Worm (Caenorhabditis elegans) whole organism, young adult: ENCODE data around the gene B0252.11.

Experiments used
- B0261.1 ChIP-seq: sonication (generic microtip); optimal IDR thresholded peaks from 2 replicates; lab custom pipeline; 2016; ENCODE audit warnings: mild to moderate bottlenecking, missing genetic modification characterization, moderate library complexity, missing compliant biosample characterization
- B0336.3 ChIP-seq: fragments of 200-800 bp; sonication (Bioruptor generic); IDR thresholded peaks from 2 replicates; pipeline ENCODE4 v1.3.6; 2022; ENCODE audit warnings: missing genetic modification characterization, missing compliant biosample characterization
- D2030.7 ChIP-seq: fragments of 200-800 bp; sonication (Bioruptor generic); IDR thresholded peaks from 2 replicates; pipeline ENCODE4 v1.3.6; 2022; ENCODE audit warnings: missing genetic modification reagents, missing genetic modification characterization, missing compliant biosample characterization
- F37B4.10 ChIP-seq: fragments of 200-800 bp; sonication (Bioruptor generic); IDR thresholded peaks from 2 replicates; pipeline ENCODE4 v1.3.6; 2022; ENCODE audit warnings: missing genetic modification characterization, missing compliant biosample characterization
- F49E8.2 ChIP-seq: sonication (generic microtip); optimal IDR thresholded peaks from 3 replicates; lab custom pipeline; 2017; ENCODE audit warnings: missing genetic modification characterization, mild to moderate bottlenecking, missing compliant biosample characterization, antibody characterized with exemption, moderate library complexity; ENCODE audit not compliant: insufficient read depth
- T26A5.8 ChIP-seq: sonication (generic microtip); optimal IDR thresholded peaks from 2 replicates; lab custom pipeline; 2016; ENCODE audit warnings: missing genetic modification characterization, missing compliant biosample characterization
- ama-1 ChIP-seq, 3 experiments: fragments of 150-350 bp in 1 of 3; sonication (generic microtip) in 2 of 3; optimal IDR thresholded peaks; 2 replicates each; lab custom pipeline; 2014 to 2018; ENCODE audit warnings: missing biosample characterization in 2 of 3, missing genetic modification characterization in 2 of 3, missing genetic modification reagents in 2 of 3
- attf-6 ChIP-seq: fragments of 200-800 bp; sonication (Bioruptor generic); IDR thresholded peaks from 2 replicates; pipeline ENCODE4 v1.3.6; 2022; ENCODE audit warnings: missing genetic modification reagents, missing genetic modification characterization, missing compliant biosample characterization
- cebp-1 ChIP-seq, 2 experiments: fragments of 200-800 bp in 1 of 2; sonication (Bioruptor generic) in 1 of 2; sonication (generic microtip) in 1 of 2; IDR thresholded peaks in 1 of 2; optimal IDR thresholded peaks in 1 of 2; 2 replicates each; pipeline versions ENCODE4 v1.3.6 to Lab custom; 2017 to 2022; ENCODE audit warnings: missing compliant biosample characterization in 2 of 2, missing genetic modification characterization in 2 of 2, mild to moderate bottlenecking in 1 of 2, missing genetic modification reagents in 1 of 2, moderate library complexity in 1 of 2
- ceh-100 ChIP-seq: fragments of 200-800 bp; sonication (Bioruptor generic); IDR thresholded peaks from 2 replicates; pipeline ENCODE4 v1.3.6; 2022; ENCODE audit warnings: missing genetic modification reagents, missing genetic modification characterization, missing compliant biosample characterization
- ceh-58 ChIP-seq: fragments of 200-800 bp; sonication (Bioruptor generic); IDR thresholded peaks from 2 replicates; pipeline ENCODE4 v1.3.6; 2022; ENCODE audit warnings: missing genetic modification characterization, missing compliant biosample characterization
- egl-44 ChIP-seq: fragments of 200-800 bp; sonication (Bioruptor generic); IDR thresholded peaks from 2 replicates; pipeline ENCODE4 v1.3.6; 2022; ENCODE audit warnings: missing genetic modification reagents, missing genetic modification characterization, missing compliant biosample characterization
- egrh-3 ChIP-seq: fragments of 200-800 bp; sonication (Bioruptor generic); IDR thresholded peaks from 2 replicates; pipeline ENCODE4 v1.3.6; 2022; ENCODE audit warnings: missing genetic modification reagents, missing genetic modification characterization, missing compliant biosample characterization
- ekl-4 ChIP-seq: fragments of 200-800 bp; sonication (Bioruptor generic); IDR thresholded peaks from 2 replicates; pipeline ENCODE4 v1.3.6; 2022; ENCODE audit warnings: missing genetic modification reagents, missing genetic modification characterization, missing compliant biosample characterization
- ets-4 ChIP-seq: fragments of 200-800 bp; sonication (Bioruptor generic); optimal IDR thresholded peaks from 2 replicates; lab custom pipeline; 2018; ENCODE audit warnings: mild to moderate bottlenecking, missing genetic modification characterization, missing compliant biosample characterization
- gei-17 ChIP-seq: fragments of 200-800 bp; sonication (Bioruptor generic); optimal IDR thresholded peaks from 2 replicates; lab custom pipeline; 2018; ENCODE audit warnings: mild to moderate bottlenecking, missing genetic modification characterization, missing compliant biosample characterization
- him-1 ChIP-seq: sonication (generic microtip); optimal IDR thresholded peaks from 2 replicates; lab custom pipeline; 2016; ENCODE audit warnings: missing genotype, missing genetic modification reagents, missing genetic modification characterization, missing compliant biosample characterization
- hmg-1.2 ChIP-seq: fragments of 200-800 bp; sonication (Bioruptor generic); IDR thresholded peaks from 2 replicates; pipeline ENCODE4 v1.3.6; 2022; ENCODE audit warnings: missing genetic modification reagents, missing genetic modification characterization, missing compliant biosample characterization
- let-607 ChIP-seq, 2 experiments: fragments of 200-800 bp in 1 of 2; sonication (Bioruptor generic) in 1 of 2; sonication (generic microtip) in 1 of 2; optimal IDR thresholded peaks; 2 replicates each; lab custom pipeline; 2016 to 2018; ENCODE audit warnings: mild to moderate bottlenecking in 2 of 2, missing compliant biosample characterization in 2 of 2, missing genetic modification characterization in 2 of 2, moderate library complexity in 2 of 2, missing genotype in 1 of 2
- mcd-1 ChIP-seq: fragments of 200-800 bp; sonication (Bioruptor generic); IDR thresholded peaks from 2 replicates; pipeline ENCODE4 v1.3.6; 2022; ENCODE audit warnings: missing genetic modification reagents, missing genetic modification characterization, missing compliant biosample characterization
- nfya-1 ChIP-seq: sonication (generic microtip); optimal IDR thresholded peaks from 2 replicates; lab custom pipeline; 2017; ENCODE audit warnings: antibody characterized with exemption, missing compliant biosample characterization, missing genetic modification characterization, borderline replicate concordance; ENCODE audit not compliant: insufficient read depth
- nfyb-1 ChIP-seq: fragments of 200-800 bp; sonication (Bioruptor generic); IDR thresholded peaks from 2 replicates; pipeline ENCODE4 v1.3.6; 2022; ENCODE audit warnings: missing genetic modification reagents, missing genetic modification characterization, missing compliant biosample characterization
- nhr-120 ChIP-seq: fragments of 200-800 bp; sonication (Bioruptor generic); IDR thresholded peaks from 2 replicates; pipeline ENCODE4 v1.3.6; 2022; ENCODE audit warnings: missing genetic modification characterization, missing compliant biosample characterization
- nhr-27 ChIP-seq: fragments of 200-800 bp; sonication (Bioruptor generic); optimal IDR thresholded peaks from 2 replicates; lab custom pipeline; 2018; ENCODE audit warnings: mild to moderate bottlenecking, missing genetic modification characterization, moderate library complexity, missing compliant biosample characterization
- nhr-80 ChIP-seq: sonication (generic microtip); optimal IDR thresholded peaks from 2 replicates; lab custom pipeline; 2016; ENCODE audit warnings: missing genetic modification characterization, missing compliant biosample characterization
- rcor-1 ChIP-seq: fragments of 200-800 bp; sonication (Bioruptor generic); IDR thresholded peaks from 2 replicates; pipeline ENCODE4 v1.3.6; 2022; ENCODE audit warnings: missing genetic modification reagents, missing genetic modification characterization, missing compliant biosample characterization
- snpc-3.4 ChIP-seq: sonication (generic microtip); optimal IDR thresholded peaks from 2 replicates; lab custom pipeline; 2017; ENCODE audit warnings: missing genetic modification characterization, mild to moderate bottlenecking, missing compliant biosample characterization, antibody characterized with exemption, moderate library complexity, missing genotype, missing genetic modification reagents
- sptf-2 ChIP-seq: fragments of 200-800 bp; sonication (Bioruptor generic); optimal IDR thresholded peaks from 2 replicates; lab custom pipeline; 2018; ENCODE audit warnings: mild to moderate bottlenecking, missing genetic modification characterization, missing compliant biosample characterization
- tbx-9 ChIP-seq: sonication (generic microtip); optimal IDR thresholded peaks from 2 replicates; lab custom pipeline; 2016; ENCODE audit warnings: borderline replicate concordance, missing genetic modification characterization, inconsistent platforms, missing compliant biosample characterization
- tlf-1 ChIP-seq: fragments of 200-800 bp; sonication (Bioruptor generic); optimal IDR thresholded peaks from 2 replicates; lab custom pipeline; 2018; ENCODE audit warnings: mild to moderate bottlenecking, missing genetic modification characterization, missing compliant biosample characterization

Gene B0252.11

ce11 chrII:6880067-6880466 is 37.5 kb downstream of the B0252.11 start, which contains the start of gene C44B7.7:
TSS of gene C44B7.7 (minus strand) at chrII:6880167.
- TF ChIP-seq nhr-80 (tag; lab: Kevin White, UChicago) (peak; percentile 5), ekl-4 (GFP tag; lab: Robert Waterston, UW) (no peak)

ce11 chrII:6877881-6878280 is 39.7 kb downstream of the B0252.11 start:
- TF ChIP-seq mcd-1 (GFP tag; lab: Robert Waterston, UW), result no peak
- no peak for TF ChIP-seq T26A5.8
- TF ChIP-seq ama-1 (optimal IDR thresholded peaks at IDR 0.05; lab: Kevin White, UChicago), result no peak
- TF ChIP-seq ama-1 (GFP tag; optimal IDR thresholded peaks at IDR 0.05; lab: Kevin White, UChicago), result no peak
- no peak for TF ChIP-seq ets-4
- TF ChIP-seq nfya-1 (tag; lab: Kevin White, UChicago), result no peak
- no peak for TF ChIP-seq nfyb-1
- TF ChIP-seq him-1 (tag; lab: Kevin White, UChicago), result no peak
- TF ChIP-seq rcor-1 (GFP tag; lab: Robert Waterston, UW), result no peak
- TF ChIP-seq B0336.3 (GFP tag; lab: Robert Waterston, UW), result no peak
- TF ChIP-seq egl-44, result no peak
- TF ChIP-seq let-607 (tag; optimal IDR thresholded peaks at IDR 0.05; lab: Kevin White, UChicago), result no peak
- TF ChIP-seq attf-6 (GFP tag; lab: Robert Waterston, UW), result no peak
- no peak for TF ChIP-seq ceh-58
- no peak for TF ChIP-seq snpc-3.4 (tag; lab: Kevin White, UChicago)
- TF ChIP-seq sptf-2, result no peak
- no peak for TF ChIP-seq cebp-1 (GFP tag; IDR thresholded peaks at IDR 0.05; lab: Robert Waterston, UW)
- no peak for TF ChIP-seq cebp-1 (tag; optimal IDR thresholded peaks at IDR 0.05; lab: Kevin White, UChicago)

ce11 chrII:6876957-6877356 is 40.7 kb downstream of the B0252.11 start, which contains the start of gene slc-36.5:
TSS of gene slc-36.5 (minus strand) at chrII:6877057.
- no peak for TF ChIP-seq hmg-1.2
- no peak for TF ChIP-seq nhr-120 (GFP tag; lab: Robert Waterston, UW)
- no peak for TF ChIP-seq D2030.7 (GFP tag; lab: Robert Waterston, UW)
- TF ChIP-seq nhr-27, result no peak

- no peak for TF ChIP-seq ceh-100 (GFP tag; lab: Robert Waterston, UW)
- TF ChIP-seq tlf-1 (GFP tag; lab: Kevin White, UChicago), result no peak
- TF ChIP-seq gei-17 (GFP tag; lab: Kevin White, UChicago), result no peak
- no peak for TF ChIP-seq B0261.1 (tag; lab: Kevin White, UChicago)
- no peak for TF ChIP-seq F37B4.10 (GFP tag; lab: Robert Waterston, UW)
- TF ChIP-seq, all 124 proteins: peak for 0
Measured at ce11 chrII:6872493-6872892, 45.1 kb downstream of the B0252.11 start, which contains the start of gene C44B7.5. TSS of gene C44B7.5 (minus strand) at chrII:6872593.

- TF ChIP-seq egrh-3 (GFP tag; lab: Robert Waterston, UW) (no peak), nfyb-1 (no peak), nfya-1 (tag; lab: Kevin White, UChicago) (no peak), F49E8.2 (tag; lab: Kevin White, UChicago) (no peak), F37B4.10 (GFP tag; lab: Robert Waterston, UW) (no peak), tbx-9 (tag; lab: Kevin White, UChicago) (no peak)
- TF ChIP-seq, all 124 proteins: peak for 0
Measured at ce11 chrII:6870803-6871202, 46.8 kb downstream of the B0252.11 start, which contains the start of gene clhm-1. TSS of gene clhm-1 (minus strand) at chrII:6871009.
